Fruit fly (Drosophila melanogaster) whole organism, embryonic: ENCODE measurements around the gene RabX6.

ENCODE experiments used
- Awh ChIP-seq: fragments of 200-800 bp; sonication (Bioruptor generic); IDR thresholded peaks from 2 replicates; pipeline ENCODE4, ENCODE4 v1.3.6; 2022; ENCODE audit warnings: missing biosample characterization, missing genetic modification characterization
- Bgb ChIP-seq: fragments of 200-800 bp; sonication (Bioruptor generic); IDR thresholded peaks from 2 replicates; pipeline ENCODE4 v1.3.6; 2022; ENCODE audit warnings: missing biosample characterization, missing genetic modification characterization; ENCODE audit not compliant: partially characterized antibody
- Bteb2 ChIP-seq: fragments of 200-800 bp; sonication (Bioruptor generic); optimal IDR thresholded peaks from 2 replicates; lab custom pipeline; 2016; ENCODE audit warnings: missing biosample characterization, missing genetic modification characterization
- CG11695 ChIP-seq: fragments of 200-800 bp; sonication (Bioruptor generic); IDR thresholded peaks from 3 replicates; pipeline ENCODE4 v1.3.6; 2022; ENCODE audit warnings: missing biosample characterization, missing genetic modification characterization
- CG11696 ChIP-seq: fragments of 200-800 bp; sonication (Bioruptor generic); IDR thresholded peaks from 2 replicates; pipeline ENCODE4 v1.3.6; 2022; ENCODE audit warnings: missing biosample characterization, missing genetic modification characterization
- CG1602 ChIP-seq: fragments of 200-800 bp; sonication (Bioruptor generic); optimal IDR thresholded peaks from 3 replicates; lab custom pipeline; 2016; ENCODE audit warnings: missing biosample characterization, missing genetic modification characterization
- CG16863 ChIP-seq: fragments of 200-800 bp; sonication (Bioruptor generic); optimal IDR thresholded peaks from 3 replicates; lab custom pipeline; 2016; ENCODE audit warnings: missing biosample characterization, missing genetic modification characterization
- CG1832 ChIP-seq: fragments of 200-800 bp; sonication (Bioruptor generic); optimal IDR thresholded peaks from 2 replicates; lab custom pipeline; 2017; ENCODE audit warnings: missing biosample characterization, mild to moderate bottlenecking, missing genetic modification characterization, inconsistent platforms
- CG2202 ChIP-seq: fragments of 200-800 bp; sonication (Bioruptor generic); optimal IDR thresholded peaks from 2 replicates; lab custom pipeline; 2018; ENCODE audit warnings: missing biosample characterization, mild to moderate bottlenecking, missing genetic modification characterization
- CG3065 ChIP-seq: fragments of 200-800 bp; sonication (Bioruptor generic); optimal IDR thresholded peaks from 2 replicates; lab custom pipeline; 2016; ENCODE audit warnings: missing biosample characterization, missing genetic modification characterization
- CG31224 ChIP-seq: fragments of 200-800 bp; sonication (Bioruptor generic); IDR thresholded peaks from 2 replicates; pipeline ENCODE4 v1.3.6; 2022; ENCODE audit warnings: missing biosample characterization, missing genetic modification characterization
- CG3838 ChIP-seq: fragments of 200-800 bp; sonication (Bioruptor generic); optimal IDR thresholded peaks from 3 replicates; lab custom pipeline; 2016; ENCODE audit warnings: missing biosample characterization, missing genetic modification characterization
- CG6689 ChIP-seq: fragments of 200-800 bp; sonication (Bioruptor generic); IDR thresholded peaks from 2 replicates; pipeline ENCODE4 v1.3.6; 2022; ENCODE audit warnings: missing biosample characterization, missing genetic modification characterization
- CG8924 ChIP-seq: fragments of 200-800 bp; optimal IDR thresholded peaks from 3 replicates; lab custom pipeline; 2019; ENCODE audit warnings: missing biosample characterization, mild to moderate bottlenecking, missing genetic modification characterization, moderate library complexity
- CHES-1-like ChIP-seq: fragments of 200-800 bp; sonication (Bioruptor generic); optimal IDR thresholded peaks from 2 replicates; lab custom pipeline; 2016; ENCODE audit warnings: missing biosample characterization, missing genetic modification characterization
- CkIIα-i1 ChIP-seq: fragments of 200-800 bp; sonication (Bioruptor generic); IDR thresholded peaks from 2 replicates; pipeline ENCODE4 v1.3.6; 2022; ENCODE audit warnings: missing biosample characterization, missing genetic modification characterization
- Dad ChIP-seq: fragments of 200-800 bp; sonication (Bioruptor generic); optimal IDR thresholded peaks from 3 replicates; lab custom pipeline; 2016; ENCODE audit warnings: missing biosample characterization, missing genetic modification characterization
- Dll ChIP-seq: fragments of 200-800 bp; sonication (Bioruptor generic); IDR thresholded peaks from 4 replicates; pipeline ENCODE4 v1.3.6; 2022; ENCODE audit warnings: missing biosample characterization, missing genetic modification characterization; ENCODE audit not compliant: partially characterized antibody
- Gug ChIP-seq: fragments of 200-800 bp; sonication (Bioruptor generic); IDR thresholded peaks from 4 replicates; pipeline ENCODE4 v1.3.6; 2022; ENCODE audit warnings: missing biosample characterization, missing genetic modification characterization
- HLH3B ChIP-seq: fragments of 200-800 bp; sonication (Bioruptor generic); IDR thresholded peaks from 2 replicates; pipeline ENCODE4 v1.3.6; 2022; ENCODE audit warnings: missing biosample characterization, missing genetic modification characterization
- HLHmδ ChIP-seq: fragments of 200-800 bp; sonication (Bioruptor generic); optimal IDR thresholded peaks from 2 replicates; lab custom pipeline; 2018; ENCODE audit warnings: missing biosample characterization, mild to moderate bottlenecking, missing genetic modification characterization, moderate library complexity
- Jarid2 ChIP-seq: fragments of 200-800 bp; sonication (Bioruptor generic); optimal IDR thresholded peaks from 3 replicates; lab custom pipeline; 2017; ENCODE audit warnings: mild to moderate bottlenecking, missing biosample characterization, missing genetic modification reagents, missing genetic modification characterization
- Med ChIP-seq: fragments of 200-800 bp; sonication (Bioruptor generic); peaks from one replicate; lab custom pipeline; 2016; ENCODE audit warnings: missing biosample characterization, missing genetic modification characterization, mild to moderate bottlenecking, inconsistent platforms, moderate library complexity
- Ptx1 ChIP-seq: fragments of 200-800 bp; sonication (Bioruptor generic); IDR thresholded peaks from 2 replicates; pipeline ENCODE4 v1.3.6; 2022; ENCODE audit warnings: missing biosample characterization, missing genetic modification characterization
- Ravus ChIP-seq: fragments of 200-800 bp; sonication (Bioruptor generic); IDR thresholded peaks from 2 replicates; pipeline ENCODE4 v1.3.6; 2022; ENCODE audit warnings: missing biosample characterization, missing genetic modification characterization
- Taf1 ChIP-seq: fragments of 200-800 bp; sonication (Bioruptor generic); IDR thresholded peaks from 2 replicates; pipeline ENCODE4 v1.3.6; 2022; ENCODE audit warnings: missing biosample characterization, missing genetic modification characterization
- Xrp1 ChIP-seq: fragments of 200-800 bp; sonication (Bioruptor generic); IDR thresholded peaks from 2 replicates; pipeline ENCODE4 v1.3.6; 2022; ENCODE audit warnings: missing biosample characterization, missing genetic modification characterization
- ase ChIP-seq: fragments of 200-800 bp; sonication (Bioruptor generic); IDR thresholded peaks from 3 replicates; pipeline ENCODE4 v1.3.6; 2022; ENCODE audit warnings: missing biosample characterization, missing genetic modification characterization
- bbx ChIP-seq: fragments of 200-800 bp; sonication (Bioruptor generic); IDR thresholded peaks from 2 replicates; pipeline ENCODE4 v1.3.6; 2022; ENCODE audit warnings: missing biosample characterization, missing genetic modification characterization; ENCODE audit not compliant: partially characterized antibody
- bsh ChIP-seq, 2 experiments: fragments of 200-800 bp; sonication (Bioruptor generic); optimal IDR thresholded peaks; 2 replicates each; lab custom pipeline; 2017 to 2018; ENCODE audit warnings: mild to moderate bottlenecking in 2 of 2, missing biosample characterization in 2 of 2, missing genetic modification characterization in 2 of 2, moderate library complexity in 1 of 2
- chn ChIP-seq: fragments of 200-800 bp; sonication (Bioruptor generic); optimal IDR thresholded peaks from 2 replicates; lab custom pipeline; 2016; ENCODE audit warnings: missing biosample characterization, missing genetic modification characterization
- ci ChIP-seq: fragments of 200-800 bp; sonication (Bioruptor generic); IDR thresholded peaks from 3 replicates; pipeline ENCODE4 v1.3.6; 2022; ENCODE audit warnings: missing biosample characterization, missing genetic modification characterization
- dpn ChIP-seq, 2 experiments: fragments of 200-800 bp; sonication (Bioruptor generic); optimal IDR thresholded peaks; 3 replicates each; lab custom pipeline; 2016; ENCODE audit warnings: missing biosample characterization in 2 of 2, missing genetic modification characterization in 2 of 2
- exex ChIP-seq: fragments of 200-800 bp; sonication (Bioruptor generic); optimal IDR thresholded peaks from 4 replicates; lab custom pipeline; 2018; ENCODE audit warnings: missing biosample characterization, mild to moderate bottlenecking, missing genetic modification characterization, moderate library complexity
- hb ChIP-seq: fragments of 200-800 bp; sonication (Bioruptor generic); IDR thresholded peaks from 3 replicates; pipeline ENCODE4 v1.3.6; 2022; ENCODE audit warnings: missing biosample characterization, missing genetic modification characterization; ENCODE audit not compliant: partially characterized antibody
- her ChIP-seq: fragments of 200-800 bp; sonication (Bioruptor generic); optimal IDR thresholded peaks from 2 replicates; lab custom pipeline; 2016; ENCODE audit warnings: missing biosample characterization, missing genetic modification characterization
- hkb ChIP-seq, 2 experiments: fragments of 200-800 bp in 1 of 2; fragments of >200 bp in 1 of 2; sonication (Bioruptor generic) in 1 of 2; IDR thresholded peaks in 1 of 2; optimal IDR thresholded peaks in 1 of 2; 2 replicates each; pipeline versions ENCODE4 v1.3.6 to Lab custom; 2017 to 2022; ENCODE audit warnings: missing biosample characterization in 1 of 2, missing genetic modification characterization in 1 of 2
- lbe ChIP-seq: fragments of 200-800 bp; sonication (Bioruptor generic); optimal IDR thresholded peaks from 2 replicates; lab custom pipeline; 2016; ENCODE audit warnings: missing biosample characterization, mild to moderate bottlenecking, missing genetic modification characterization
- mirr ChIP-seq: fragments of 200-800 bp; sonication (Bioruptor generic); optimal IDR thresholded peaks from 3 replicates; lab custom pipeline; 2018; ENCODE audit warnings: missing biosample characterization, mild to moderate bottlenecking, missing genetic modification characterization
- mld ChIP-seq: fragments of 200-800 bp; sonication (Bioruptor generic); IDR thresholded peaks from 3 replicates; pipeline ENCODE4 v1.3.6; 2022; ENCODE audit warnings: missing biosample characterization, missing genetic modification characterization; ENCODE audit not compliant: partially characterized antibody
- nerfin-1 ChIP-seq: fragments of 200-800 bp; sonication (Bioruptor generic); optimal IDR thresholded peaks from 3 replicates; lab custom pipeline; 2019; ENCODE audit warnings: missing biosample characterization, mild to moderate bottlenecking, missing genetic modification characterization, moderate library complexity
- peb ChIP-seq: fragments of 200-800 bp; sonication (Bioruptor generic); IDR thresholded peaks from 2 replicates; pipeline ENCODE4 v1.3.6; 2022; ENCODE audit warnings: missing biosample characterization, missing genetic modification characterization
- pfk ChIP-seq: fragments of 200-800 bp; sonication (Bioruptor generic); optimal IDR thresholded peaks from 2 replicates; lab custom pipeline; 2018; ENCODE audit warnings: missing biosample characterization, mild to moderate bottlenecking, missing genetic modification characterization, moderate library complexity
- run ChIP-seq: fragments of 200-800 bp; sonication (Bioruptor generic); optimal IDR thresholded peaks from 3 replicates; lab custom pipeline; 2018; ENCODE audit warnings: missing biosample characterization, mild to moderate bottlenecking, missing genetic modification characterization
- scrt ChIP-seq: fragments of 200-800 bp; sonication (Bioruptor generic); optimal IDR thresholded peaks from 2 replicates; lab custom pipeline; 2018; ENCODE audit warnings: missing biosample characterization, mild to moderate bottlenecking, missing genetic modification characterization, moderate library complexity
- sens ChIP-seq: fragments of 200-800 bp; sonication (Bioruptor generic); peaks from one replicate; lab custom pipeline; 2016; ENCODE audit warnings: missing biosample characterization, missing genetic modification characterization
- sisA ChIP-seq: fragments of 200-800 bp; sonication (Bioruptor generic); IDR thresholded peaks from 2 replicates; pipeline ENCODE4 v1.3.6; 2022; ENCODE audit warnings: missing biosample characterization, missing genetic modification characterization
- sna ChIP-seq: fragments of 200-800 bp; sonication (Bioruptor generic); IDR thresholded peaks from 2 replicates; pipeline ENCODE4 v1.3.6; 2022; ENCODE audit warnings: missing biosample characterization, missing genetic modification characterization; ENCODE audit not compliant: partially characterized antibody
- tup ChIP-seq: fragments of 200-800 bp; sonication (Bioruptor generic); optimal IDR thresholded peaks from 2 replicates; lab custom pipeline; 2016; ENCODE audit warnings: missing biosample characterization, mild to moderate bottlenecking, missing genetic modification characterization, moderate library complexity

The RabX6 gene

DNA sequence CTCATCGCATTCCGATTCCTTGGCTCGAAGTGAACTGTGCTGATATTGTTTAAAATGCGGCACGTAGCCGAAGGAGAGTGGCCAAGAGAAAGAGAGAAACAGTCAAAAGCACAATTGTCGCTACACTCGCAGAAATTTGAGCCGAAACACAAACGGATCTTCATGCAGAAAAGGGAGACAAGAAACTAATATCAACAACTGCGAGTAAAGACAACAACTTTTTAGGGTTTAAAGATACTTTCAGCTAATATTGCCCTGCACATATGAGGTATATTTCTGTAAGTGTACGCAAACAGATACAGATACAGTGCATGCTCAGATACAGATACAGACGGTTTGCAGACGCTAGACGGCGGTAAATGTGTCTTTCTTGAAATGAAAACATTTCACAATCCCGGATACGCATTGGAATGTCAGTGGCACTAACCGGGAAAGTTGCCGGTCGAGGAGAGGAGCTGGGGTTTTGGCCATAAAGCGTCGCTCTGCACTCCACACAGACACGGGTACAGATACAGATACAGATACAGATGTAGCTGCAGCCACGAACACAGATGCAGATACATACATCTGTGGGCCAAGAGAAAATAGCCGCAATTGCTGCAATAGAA, 46.1 kb upstream of the RabX6 start (continued):
- TF ChIP-seq ase (GFP tag; lab: Robert Waterston, UW) (peak; percentile 85), Xrp1 (GFP tag; lab: Robert Waterston, UW) (peak; percentile 95), CG6689 (GFP tag; lab: Robert Waterston, UW) (peak; percentile 90), HLH3B (GFP tag; lab: Robert Waterston, UW) (peak; percentile 91), CG16863 (GFP tag; lab: Kevin White, UChicago) (peak; percentile 91), dpn (GFP tag; optimal IDR thresholded peaks at IDR 0.05; lab: Kevin White, UChicago) (peak; percentile 86 to 94), mld (GFP tag; lab: Robert Waterston, UW) (no peak), CG11695 (GFP tag; lab: Robert Waterston, UW) (peak; percentile 78), Awh (GFP tag; lab: Robert Waterston, UW) (peak; percentile 93), bbx (GFP tag; lab: Robert Waterston, UW) (0 out of 2 replicates have a peak, but pooled peaks have one; percentile 37), CG11696 (GFP tag; lab: Robert Waterston, UW) (peak; percentile 71), nerfin-1 (tag; lab: Kevin White, UChicago) (peak; percentile 83), sna (no peak), Taf1 (GFP tag; lab: Robert Waterston, UW) (peak; percentile 50; the same call in 1 of the 2 replicates), run (tag; lab: Kevin White, UChicago) (peak; percentile 68), Bteb2 (GFP tag; lab: Kevin White, UChicago) (peak; percentile 60), CG2202 (tag; lab: Kevin White, UChicago) (peak; percentile 78), her (peak; percentile 88), exex (peak; percentile 14), lbe (GFP tag; lab: Kevin White, UChicago) (peak; percentile 71), CG1832 (no peak), Bgb (GFP tag; lab: Robert Waterston, UW) (no peak), CG3838 (GFP tag; lab: Kevin White, UChicago) (peak; percentile 6), Dad (GFP tag; lab: Kevin White, UChicago) (peak; percentile 82), CG3065 (GFP tag; lab: Kevin White, UChicago) (peak; percentile 79), mirr (no peak), sens (peak; percentile 99), bsh (GFP tag; optimal IDR thresholded peaks at IDR 0.05; lab: Kevin White, UChicago) (peak; percentile 82 to 93), CHES-1-like (peak; percentile 73), Dll (GFP tag; lab: Robert Waterston, UW) (no peak), peb (GFP tag; lab: Robert Waterston, UW) (peak; percentile 81), chn (GFP tag; lab: Kevin White, UChicago) (peak; percentile 91), Gug (GFP tag; lab: Robert Waterston, UW) (peak; percentile 85), CG31224 (GFP tag; lab: Robert Waterston, UW) (peak; percentile 60), CkIIα-i1 (GFP tag; lab: Robert Waterston, UW) (peak; percentile 33; the same call in 1 of the 2 replicates), hkb (optimal IDR thresholded peaks at IDR 0.05; lab: Kevin White, UChicago) (no peak), hkb (GFP tag; IDR thresholded peaks at IDR 0.05; lab: Robert Waterston, UW) (peak; percentile 91), CG8924 (tag; lab: Kevin White, UChicago) (peak; percentile 83), HLHmδ (GFP tag; lab: Kevin White, UChicago) (no peak), Ptx1 (peak; percentile 92), ci (GFP tag; lab: Robert Waterston, UW) (peak; percentile 95), sisA (peak; percentile 94), CG1602 (GFP tag; lab: Kevin White, UChicago) (peak; percentile 82), Med (GFP tag; lab: Kevin White, UChicago) (peak; percentile 98), pfk (no peak), scrt (GFP tag; lab: Kevin White, UChicago) (peak; percentile 66), hb (no peak), Ravus (GFP tag; lab: Robert Waterston, UW) (peak; percentile 55), tup (peak; percentile 76), Jarid2 (GFP tag; lab: Kevin White, UChicago) (peak; percentile 65)
